Worm (Caenorhabditis elegans) whole organism, late embryonic: ENCODE results near the gene F33A8.4.

Source experiments
- F13H6.1 ChIP-seq: sonication (generic microtip); optimal IDR thresholded peaks from 2 replicates; lab custom pipeline; 2016; ENCODE audit warnings: missing genetic modification characterization, missing compliant biosample characterization
- ceh-14 ChIP-seq: sonication (generic microtip); optimal IDR thresholded peaks from 2 replicates; lab custom pipeline; 2016; ENCODE audit warnings: missing genotype, missing genetic modification characterization, missing compliant biosample characterization
- ceh-18 ChIP-seq: sonication (generic microtip); optimal IDR thresholded peaks from 2 replicates; lab custom pipeline; 2016; ENCODE audit warnings: missing genetic modification characterization, missing compliant biosample characterization
- ceh-19 ChIP-seq: fragments of 200-800 bp; sonication (Bioruptor generic); optimal IDR thresholded peaks from 2 replicates; lab custom pipeline; 2018; ENCODE audit warnings: mild to moderate bottlenecking, missing genetic modification characterization, missing compliant biosample characterization
- ceh-30 ChIP-seq: fragments of 150-350 bp; optimal IDR thresholded peaks from 2 replicates; lab custom pipeline; 2014; ENCODE audit warnings: missing biosample characterization, missing genetic modification characterization
- ceh-34 ChIP-seq: sonication (generic microtip); optimal IDR thresholded peaks from 2 replicates; lab custom pipeline; 2016; ENCODE audit warnings: mild to moderate bottlenecking, missing genetic modification characterization, missing compliant biosample characterization
- ceh-45 ChIP-seq: fragments of 200-800 bp; sonication (Bioruptor generic); IDR thresholded peaks from 2 replicates; pipeline ENCODE4 v1.3.6; 2022; ENCODE audit warnings: missing genetic modification reagents, missing genetic modification characterization, missing compliant biosample characterization
- ceh-48 ChIP-seq: sonication (generic microtip); optimal IDR thresholded peaks from 2 replicates; lab custom pipeline; 2016; ENCODE audit warnings: missing genetic modification characterization, inconsistent platforms, missing compliant biosample characterization
- dmd-4 ChIP-seq: sonication (generic microtip); optimal IDR thresholded peaks from 2 replicates; lab custom pipeline; 2016; ENCODE audit warnings: borderline replicate concordance, missing genetic modification characterization, missing compliant biosample characterization
- fax-1 ChIP-seq: sonication (generic microtip); optimal IDR thresholded peaks from 2 replicates; lab custom pipeline; 2016; ENCODE audit warnings: missing genotype, missing genetic modification characterization, missing compliant biosample characterization
- fkh-6 ChIP-seq: sonication (generic microtip); optimal IDR thresholded peaks from 2 replicates; lab custom pipeline; 2016; ENCODE audit warnings: missing genetic modification characterization, missing compliant biosample characterization
- hlh-15 ChIP-seq: sonication (generic microtip); optimal IDR thresholded peaks from 2 replicates; lab custom pipeline; 2016; ENCODE audit warnings: missing genetic modification characterization, missing compliant biosample characterization
- hlh-8 ChIP-seq: sonication (generic microtip); optimal IDR thresholded peaks from 2 replicates; lab custom pipeline; 2016; ENCODE audit warnings: missing genotype, missing genetic modification characterization, missing compliant biosample characterization
- madf-2 ChIP-seq: sonication (generic microtip); optimal IDR thresholded peaks from 2 replicates; lab custom pipeline; 2017; ENCODE audit warnings: missing genetic modification characterization, missing compliant biosample characterization
- nfya-1 ChIP-seq: sonication (generic microtip); optimal IDR thresholded peaks from 2 replicates; lab custom pipeline; 2017; ENCODE audit warnings: missing genetic modification characterization, mild to moderate bottlenecking, missing compliant biosample characterization, antibody characterized with exemption, moderate library complexity
- npax-4 ChIP-seq: sonication (generic microtip); optimal IDR thresholded peaks from 2 replicates; lab custom pipeline; 2016; ENCODE audit warnings: missing genetic modification characterization, missing compliant biosample characterization
- odd-2 ChIP-seq: sonication (generic microtip); optimal IDR thresholded peaks from 2 replicates; lab custom pipeline; 2017; ENCODE audit warnings: antibody characterized with exemption, mild to moderate bottlenecking, missing genetic modification characterization, missing compliant biosample characterization
- pat-9 ChIP-seq: fragments of 200-800 bp; sonication (Bioruptor generic); optimal IDR thresholded peaks from 2 replicates; lab custom pipeline; 2018; ENCODE audit warnings: mild to moderate bottlenecking, missing genetic modification characterization, moderate library complexity, missing compliant biosample characterization
- pax-1 ChIP-seq: fragments of 150-350 bp; optimal IDR thresholded peaks from 2 replicates; lab custom pipeline; 2014; ENCODE audit warnings: missing biosample characterization, missing genetic modification characterization
- pha-2 ChIP-seq: sonication (generic microtip); optimal IDR thresholded peaks from 2 replicates; lab custom pipeline; 2017; ENCODE audit warnings: mild to moderate bottlenecking, missing genetic modification characterization, missing compliant biosample characterization
- pha-4 ChIP-seq: fragments of 150-350 bp; optimal IDR thresholded peaks from 2 replicates; lab custom pipeline; 2018; ENCODE audit warnings: missing biosample characterization, missing genetic modification reagents, missing genetic modification characterization
- pqm-1 ChIP-seq: sonication (generic microtip); optimal IDR thresholded peaks from 2 replicates; lab custom pipeline; 2016; ENCODE audit warnings: missing genetic modification characterization, missing compliant biosample characterization
- pros-1 ChIP-seq: fragments of 150-350 bp; optimal IDR thresholded peaks from 2 replicates; lab custom pipeline; 2014; ENCODE audit warnings: missing biosample characterization, missing genetic modification reagents, missing genetic modification characterization
- sdc-2 ChIP-seq: sonication (generic microtip); optimal IDR thresholded peaks from 2 replicates; lab custom pipeline; 2016; ENCODE audit warnings: missing genotype, missing genetic modification characterization, missing compliant biosample characterization
- sox-4 ChIP-seq: sonication (generic microtip); optimal IDR thresholded peaks from 2 replicates; lab custom pipeline; 2017; ENCODE audit warnings: mild to moderate bottlenecking, missing genetic modification characterization, inconsistent platforms, missing compliant biosample characterization
- tbx-7 ChIP-seq: sonication (generic microtip); optimal IDR thresholded peaks from 2 replicates; lab custom pipeline; 2016; ENCODE audit warnings: missing genotype, missing genetic modification characterization, missing compliant biosample characterization
- unc-42 ChIP-seq: sonication (generic microtip); optimal IDR thresholded peaks from 2 replicates; lab custom pipeline; 2016; ENCODE audit warnings: missing genotype, missing genetic modification characterization, missing compliant biosample characterization
- unc-55 ChIP-seq: sonication (generic microtip); optimal IDR thresholded peaks from 2 replicates; lab custom pipeline; 2017; ENCODE audit warnings: missing biosample characterization, missing genetic modification reagents, missing genetic modification characterization
- zip-5 ChIP-seq: sonication (generic microtip); optimal IDR thresholded peaks from 2 replicates; lab custom pipeline; 2016; ENCODE audit warnings: missing genetic modification characterization, missing compliant biosample characterization
- ztf-16 ChIP-seq: sonication (generic microtip); optimal IDR thresholded peaks from 2 replicates; lab custom pipeline; 2017; ENCODE audit warnings: missing genetic modification characterization, missing compliant biosample characterization

Gene F33A8.4

ce11 chrII:11010914-11011313, 37.9 kb downstream of the F33A8.4 start:
- no peak for TF ChIP-seq ceh-30 (tag; lab: Kevin White, UChicago)
- no peak for TF ChIP-seq zip-5 (tag; lab: Kevin White, UChicago)
- TF ChIP-seq madf-2 (tag; lab: Kevin White, UChicago) = no peak
- no peak for TF ChIP-seq odd-2
- TF ChIP-seq nfya-1 (tag; lab: Kevin White, UChicago) = no peak
- TF ChIP-seq sox-4 (tag; lab: Kevin White, UChicago) = no peak
- TF ChIP-seq fax-1 (tag; lab: Kevin White, UChicago) = no peak
- no peak for TF ChIP-seq fkh-6 (tag; lab: Kevin White, UChicago)
- no peak for TF ChIP-seq pros-1 (tag; lab: Kevin White, UChicago)
- no peak for TF ChIP-seq ceh-45 (GFP tag; lab: Robert Waterston, UW)
- no peak for TF ChIP-seq pha-2
- no peak for TF ChIP-seq pat-9 (tag; lab: Kevin White, UChicago)
- TF ChIP-seq pha-4 (tag; lab: Kevin White, UChicago) = no peak
- TF ChIP-seq pax-1 (tag; lab: Kevin White, UChicago) = no peak
- TF ChIP-seq hlh-15 (tag; lab: Kevin White, UChicago) = no peak
- no peak for TF ChIP-seq npax-4 (tag; lab: Kevin White, UChicago)
- TF ChIP-seq ceh-14 (tag; lab: Kevin White, UChicago) = no peak

ce11 chrII:11004381-11004780, 44.4 kb downstream of the F33A8.4 start:
- TF ChIP-seq dmd-4 (tag; lab: Kevin White, UChicago) (no peak), unc-55 (no peak), ceh-34 (no peak), sdc-2 (tag; lab: Kevin White, UChicago) (no peak), pat-9 (tag; lab: Kevin White, UChicago) (no peak), hlh-8 (no peak), tbx-7 (tag; lab: Kevin White, UChicago) (no peak), unc-42 (tag; lab: Kevin White, UChicago) (no peak), ztf-16 (tag; lab: Kevin White, UChicago) (no peak), ceh-19 (GFP tag; lab: Kevin White, UChicago) (no peak), F13H6.1 (tag; lab: Kevin White, UChicago) (no peak), fax-1 (tag; lab: Kevin White, UChicago) (no peak)

ce11 chrII:10999109-10999508, 49.7 kb downstream of the F33A8.4 start:
- TF ChIP-seq ceh-18 (tag; lab: Kevin White, UChicago) (no peak), unc-42 (tag; lab: Kevin White, UChicago) (peak; percentile 90), ceh-48 (tag; lab: Kevin White, UChicago) (no peak), pqm-1 (tag; lab: Kevin White, UChicago) (no peak)
